Worm (Caenorhabditis elegans) whole organism, midembryonic: ENCODE measurements around the gene B0035.3.

Experiments used
- T22C8.4 ChIP-seq: fragments of 200-800 bp; sonication (Bioruptor generic); IDR thresholded peaks from 2 replicates; pipeline ENCODE4 v1.3.6; 2022; ENCODE audit warnings: missing genetic modification characterization, missing compliant biosample characterization
- cog-1 ChIP-seq: sonication (generic microtip); optimal IDR thresholded peaks from 2 replicates; lab custom pipeline; 2016; ENCODE audit warnings: missing genetic modification characterization, missing compliant biosample characterization
- flt-1 ChIP-seq: fragments of 200-800 bp; sonication (Bioruptor generic); IDR thresholded peaks from 2 replicates; pipeline ENCODE4 v1.3.6; 2022; ENCODE audit warnings: missing genetic modification characterization, missing compliant biosample characterization
- klf-2 ChIP-seq: fragments of 200-800 bp; sonication (Bioruptor generic); conservative IDR thresholded peaks from 2 replicates; pipeline ENCODE4 v1.3.6; 2022; ENCODE audit warnings: missing genetic modification reagents, missing genetic modification characterization, missing compliant biosample characterization
- med-1 ChIP-seq: sonication (generic microtip); optimal IDR thresholded peaks from 2 replicates; lab custom pipeline; 2017; ENCODE audit warnings: missing genetic modification characterization, mild to moderate bottlenecking, missing compliant biosample characterization, antibody characterized with exemption, missing genetic modification reagents; ENCODE audit not compliant: insufficient read depth
- ref-1 ChIP-seq: fragments of 200-800 bp; sonication (Bioruptor generic); conservative IDR thresholded peaks from 2 replicates; pipeline ENCODE4 v1.3.6; 2022; ENCODE audit warnings: missing genetic modification reagents, missing genetic modification characterization, missing compliant biosample characterization
- ztf-23 ChIP-seq: fragments of 200-800 bp; sonication (Bioruptor generic); IDR thresholded peaks from 2 replicates; pipeline ENCODE4 v1.3.6; 2022; ENCODE audit warnings: missing genetic modification reagents, missing genetic modification characterization, missing compliant biosample characterization
- ztf-29 ChIP-seq: fragments of 200-800 bp; sonication (Bioruptor generic); IDR thresholded peaks from 2 replicates; pipeline ENCODE4 v1.3.6; 2022; ENCODE audit warnings: missing genetic modification reagents, missing genetic modification characterization, missing compliant biosample characterization

DNA sequence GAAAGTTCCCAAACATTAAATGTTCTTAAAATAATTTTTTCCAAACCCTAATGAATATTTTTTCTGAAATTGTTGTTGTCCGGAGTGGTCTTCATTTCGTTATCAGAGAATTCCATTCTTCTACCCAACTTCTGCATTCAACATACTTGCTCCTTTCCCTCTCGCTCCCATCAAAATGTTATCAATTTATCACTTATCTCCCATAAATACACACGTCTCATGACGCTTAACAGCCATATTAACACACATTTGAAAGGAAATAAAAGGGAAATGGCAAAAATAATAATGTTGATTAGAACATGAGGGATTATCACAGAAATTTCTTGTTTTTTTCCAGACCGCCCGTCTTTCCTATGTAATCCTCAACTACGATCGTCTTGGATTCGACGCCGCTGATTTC is 25.8 kb downstream of the B0035.3 start:
- no peak for TF ChIP-seq ztf-23
- TF ChIP-seq klf-2 (GFP tag; lab: Robert Waterston, UW), result no peak
- TF ChIP-seq ref-1 (GFP tag; lab: Robert Waterston, UW), result no peak
- TF ChIP-seq ztf-29 (GFP tag; lab: Robert Waterston, UW), result no peak
- no peak for TF ChIP-seq cog-1 (tag; lab: Kevin White, UChicago)
- no peak for TF ChIP-seq med-1 (GFP tag; lab: Kevin White, UChicago)
- TF ChIP-seq T22C8.4 (GFP tag; lab: Robert Waterston, UW), result no peak
- TF ChIP-seq flt-1 (GFP tag; lab: Robert Waterston, UW), result no peak
